Fruit fly (Drosophila melanogaster) whole organism, embryonic: Measurements from ENCODE around the gene sau.

ENCODE experiments used
- Adf1 ChIP-seq: fragments of 200-800 bp; sonication (Bioruptor generic); IDR thresholded peaks from 2 replicates; pipeline ENCODE4 v1.3.6; 2022; ENCODE audit warnings: missing biosample characterization, missing genetic modification characterization
- Asciz ChIP-seq: fragments of 200-800 bp; sonication (Bioruptor generic); optimal IDR thresholded peaks from 2 replicates; lab custom pipeline; 2017; ENCODE audit warnings: missing biosample characterization, mild to moderate bottlenecking, missing genetic modification characterization, missing genetic modification reagents
- BEAF-32 ChIP-seq: fragments of 200-800 bp; sonication (Bioruptor generic); optimal IDR thresholded peaks from 3 replicates; lab custom pipeline; 2017; ENCODE audit warnings: missing biosample characterization, missing genetic modification characterization, mild to moderate bottlenecking, moderate library complexity, missing genetic modification reagents
- CG10431 ChIP-seq: fragments of 200-800 bp; sonication (Bioruptor generic); optimal IDR thresholded peaks from 3 replicates; lab custom pipeline; 2018; ENCODE audit warnings: missing biosample characterization, mild to moderate bottlenecking, missing genetic modification characterization
- CG10462 ChIP-seq: fragments of 200-800 bp; sonication (Bioruptor generic); optimal IDR thresholded peaks from 2 replicates; lab custom pipeline; 2016; ENCODE audit warnings: missing biosample characterization, missing genetic modification characterization
- CG10543 ChIP-seq: fragments of 200-800 bp; sonication (Bioruptor generic); optimal IDR thresholded peaks from 3 replicates; lab custom pipeline; 2017; ENCODE audit warnings: missing biosample characterization, mild to moderate bottlenecking, missing genetic modification characterization, moderate library complexity
- CG10565 ChIP-seq: fragments of 200-800 bp; sonication (Bioruptor generic); optimal IDR thresholded peaks from 3 replicates; lab custom pipeline; 2016; ENCODE audit warnings: missing biosample characterization, mild to moderate bottlenecking, missing genetic modification characterization
- CG10959 ChIP-seq: fragments of 200-800 bp; sonication (Bioruptor generic); IDR thresholded peaks from 2 replicates; pipeline ENCODE4 v1.3.6; 2022; ENCODE audit warnings: missing biosample characterization, missing genetic modification characterization
- CG11398 ChIP-seq: fragments of 200-800 bp; sonication (Bioruptor generic); optimal IDR thresholded peaks from 2 replicates; lab custom pipeline; 2016; ENCODE audit warnings: missing biosample characterization, missing genetic modification characterization
- CG12299 ChIP-seq: fragments of 200-800 bp; sonication (Bioruptor generic); optimal IDR thresholded peaks from 2 replicates; lab custom pipeline; 2018; ENCODE audit warnings: missing biosample characterization, mild to moderate bottlenecking, missing genetic modification characterization
- CG12659 ChIP-seq: fragments of 200-800 bp; sonication (Bioruptor generic); optimal IDR thresholded peaks from 3 replicates; lab custom pipeline; 2017; ENCODE audit warnings: mild to moderate bottlenecking, missing biosample characterization, missing genetic modification reagents, missing genetic modification characterization
- CG12942 ChIP-seq: fragments of 200-800 bp; sonication (Bioruptor generic); optimal IDR thresholded peaks from 3 replicates; lab custom pipeline; 2016; ENCODE audit warnings: missing biosample characterization, missing genetic modification characterization
- CG13287 ChIP-seq: fragments of 200-800 bp; sonication (Bioruptor generic); IDR thresholded peaks from 2 replicates; pipeline ENCODE4 v1.3.6; 2022; ENCODE audit warnings: missing biosample characterization, missing genetic modification characterization; ENCODE audit not compliant: partially characterized antibody
- CG1529 ChIP-seq: fragments of 200-800 bp; sonication (Bioruptor generic); optimal IDR thresholded peaks from 3 replicates; lab custom pipeline; 2018; ENCODE audit warnings: missing biosample characterization, missing genetic modification characterization
- CG16815 ChIP-seq: fragments of 200-800 bp; sonication (Bioruptor generic); optimal IDR thresholded peaks from 3 replicates; lab custom pipeline; 2017; ENCODE audit warnings: missing biosample characterization, mild to moderate bottlenecking, missing genetic modification characterization
- CG2712 ChIP-seq: fragments of 200-800 bp; optimal IDR thresholded peaks from 3 replicates; lab custom pipeline; 2019; ENCODE audit warnings: missing biosample characterization, mild to moderate bottlenecking, missing genetic modification characterization, moderate library complexity
- CG30403 ChIP-seq: fragments of 200-800 bp; sonication (Bioruptor generic); optimal IDR thresholded peaks from 3 replicates; lab custom pipeline; 2016; ENCODE audit warnings: missing biosample characterization, missing genetic modification characterization
- CG32532 ChIP-seq: fragments of 200-800 bp; sonication (Bioruptor generic); IDR thresholded peaks from 2 replicates; pipeline ENCODE4 v1.3.6; 2022; ENCODE audit warnings: missing biosample characterization, missing genetic modification characterization
- CG7372 ChIP-seq: fragments of 200-800 bp; sonication (Bioruptor generic); IDR thresholded peaks from 2 replicates; pipeline ENCODE4 v1.3.6; 2022; ENCODE audit warnings: missing biosample characterization, missing genetic modification characterization
- CG8290 ChIP-seq, 3 experiments: fragments of 200-800 bp; sonication (Bioruptor generic); optimal IDR thresholded peaks; 2 replicates each; lab custom pipeline; 2016 to 2019; ENCODE audit warnings: missing biosample characterization in 3 of 3, missing genetic modification characterization in 3 of 3, mild to moderate bottlenecking in 2 of 3, moderate library complexity in 1 of 3
- CG9609 ChIP-seq: fragments of 200-800 bp; sonication (Bioruptor generic); optimal IDR thresholded peaks from 3 replicates; lab custom pipeline; 2016; ENCODE audit warnings: missing biosample characterization, missing genetic modification characterization
- CkIIα-i1 ChIP-seq: fragments of 200-800 bp; sonication (Bioruptor generic); IDR thresholded peaks from 2 replicates; pipeline ENCODE4 v1.3.6; 2022; ENCODE audit warnings: missing biosample characterization, missing genetic modification characterization
- D19A ChIP-seq: fragments of 200-800 bp; optimal IDR thresholded peaks from 3 replicates; lab custom pipeline; 2019; ENCODE audit warnings: missing biosample characterization, mild to moderate bottlenecking, missing genetic modification characterization, moderate library complexity
- Dbx ChIP-seq: fragments of 200-800 bp; sonication (Bioruptor generic); IDR thresholded peaks from 3 replicates; pipeline ENCODE4 v1.3.6; 2022; ENCODE audit warnings: missing biosample characterization, missing genetic modification characterization
- Deaf1 ChIP-seq: fragments of 200-800 bp; optimal IDR thresholded peaks from 3 replicates; lab custom pipeline; 2019; ENCODE audit warnings: missing biosample characterization, mild to moderate bottlenecking, missing genetic modification characterization, moderate library complexity
- Dp ChIP-seq: fragments of 200-800 bp; sonication (Bioruptor generic); optimal IDR thresholded peaks from 2 replicates; lab custom pipeline; 2018; ENCODE audit warnings: missing biosample characterization, mild to moderate bottlenecking, missing genetic modification characterization, moderate library complexity
- E2f2 ChIP-seq: fragments of 200-800 bp; sonication (Bioruptor generic); IDR thresholded peaks from 2 replicates; pipeline ENCODE4 v1.3.6; 2022; ENCODE audit warnings: missing biosample characterization, missing genetic modification characterization
- Jarid2 ChIP-seq: fragments of 200-800 bp; sonication (Bioruptor generic); optimal IDR thresholded peaks from 3 replicates; lab custom pipeline; 2017; ENCODE audit warnings: mild to moderate bottlenecking, missing biosample characterization, missing genetic modification reagents, missing genetic modification characterization
- NfI ChIP-seq: fragments of 200-800 bp; sonication (Bioruptor generic); optimal IDR thresholded peaks from 3 replicates; lab custom pipeline; 2018; ENCODE audit warnings: missing biosample characterization, mild to moderate bottlenecking, missing genetic modification characterization, moderate library complexity
- Optix ChIP-seq: fragments of 200-800 bp; sonication (Bioruptor generic); IDR thresholded peaks from 3 replicates; pipeline ENCODE4 v1.3.6; 2022; ENCODE audit warnings: missing biosample characterization, missing genetic modification characterization
- Poxn ChIP-seq: fragments of 200-800 bp; sonication (Bioruptor generic); IDR thresholded peaks from 2 replicates; pipeline ENCODE4 v1.3.6; 2022; ENCODE audit warnings: missing biosample characterization, missing genetic modification characterization
- Ssrp ChIP-seq: fragments of 200-800 bp; sonication (Bioruptor generic); optimal IDR thresholded peaks from 2 replicates; lab custom pipeline; 2018; ENCODE audit warnings: missing biosample characterization, mild to moderate bottlenecking, missing genetic modification characterization, moderate library complexity
- Stat92E ChIP-seq, 3 experiments: fragments of >200 bp in 2 of 3; fragments of 200-800 bp in 1 of 3; sonication (Bioruptor generic) in 1 of 3; optimal IDR thresholded peaks; 2 replicates each; lab custom pipeline; 2017 to 2019; ENCODE audit warnings: missing biosample characterization in 3 of 3, missing genetic modification characterization in 3 of 3, mild to moderate bottlenecking in 1 of 3, moderate library complexity in 1 of 3
- aop ChIP-seq: fragments of 200-800 bp; sonication (Bioruptor generic); IDR thresholded peaks from 2 replicates; pipeline ENCODE4 v1.3.6; 2022; ENCODE audit warnings: missing biosample characterization, missing genetic modification characterization
- ato ChIP-seq: fragments of 200-800 bp; sonication (Bioruptor generic); IDR thresholded peaks from 2 replicates; pipeline ENCODE4 v1.3.6; 2022; ENCODE audit warnings: missing biosample characterization, missing genetic modification characterization; ENCODE audit not compliant: partially characterized antibody
- dimm ChIP-seq: fragments of 200-800 bp; sonication (Bioruptor generic); IDR thresholded peaks from 2 replicates; pipeline ENCODE4 v1.3.6; 2022; ENCODE audit warnings: missing biosample characterization, missing genetic modification characterization
- en ChIP-seq: fragments of 200-800 bp; sonication (Bioruptor generic); optimal IDR thresholded peaks from 2 replicates; lab custom pipeline; 2016; ENCODE audit warnings: missing biosample characterization, missing genetic modification characterization
- fd96Cb ChIP-seq: fragments of 200-800 bp; sonication (Bioruptor generic); optimal IDR thresholded peaks from 2 replicates; lab custom pipeline; 2018; ENCODE audit warnings: missing biosample characterization, mild to moderate bottlenecking, missing genetic modification characterization, moderate library complexity
- grau ChIP-seq: fragments of 200-800 bp; optimal IDR thresholded peaks from 3 replicates; lab custom pipeline; 2019; ENCODE audit warnings: missing biosample characterization, mild to moderate bottlenecking, missing genetic modification characterization, moderate library complexity
- lola ChIP-seq, 3 experiments: fragments of >200 bp in 2 of 3; fragments of 200-800 bp in 1 of 3; sonication (Bioruptor generic) in 1 of 3; optimal IDR thresholded peaks; 2 replicates each; lab custom pipeline; 2017 to 2019; ENCODE audit warnings: missing biosample characterization in 3 of 3, missing genetic modification characterization in 3 of 3, mild to moderate bottlenecking in 1 of 3, moderate library complexity in 1 of 3
- mam ChIP-seq: fragments of 200-800 bp; sonication (Bioruptor generic); optimal IDR thresholded peaks from 3 replicates; lab custom pipeline; 2016; ENCODE audit warnings: missing biosample characterization, missing genetic modification characterization
- mirr ChIP-seq: fragments of 200-800 bp; sonication (Bioruptor generic); optimal IDR thresholded peaks from 3 replicates; lab custom pipeline; 2018; ENCODE audit warnings: missing biosample characterization, mild to moderate bottlenecking, missing genetic modification characterization
- onecut ChIP-seq: fragments of 200-800 bp; sonication (Bioruptor generic); IDR thresholded peaks from 2 replicates; pipeline ENCODE4 v1.3.6; 2022; ENCODE audit warnings: missing biosample characterization, missing genetic modification characterization
- pho ChIP-seq: fragments of 200-800 bp; sonication (Bioruptor generic); optimal IDR thresholded peaks from 2 replicates; lab custom pipeline; 2016; ENCODE audit warnings: missing biosample characterization, missing genetic modification characterization
- sim ChIP-seq: fragments of 200-800 bp; sonication (Bioruptor generic); IDR thresholded peaks from 2 replicates; pipeline ENCODE4 v1.3.6; 2022; ENCODE audit warnings: missing biosample characterization, missing genetic modification characterization
- sna ChIP-seq: fragments of 200-800 bp; sonication (Bioruptor generic); IDR thresholded peaks from 2 replicates; pipeline ENCODE4 v1.3.6; 2022; ENCODE audit warnings: missing biosample characterization, missing genetic modification characterization; ENCODE audit not compliant: partially characterized antibody
- trh ChIP-seq: fragments of 200-800 bp; sonication (Bioruptor generic); optimal IDR thresholded peaks from 2 replicates; lab custom pipeline; 2016; ENCODE audit warnings: missing biosample characterization, missing genetic modification characterization

The sau gene

DNA sequence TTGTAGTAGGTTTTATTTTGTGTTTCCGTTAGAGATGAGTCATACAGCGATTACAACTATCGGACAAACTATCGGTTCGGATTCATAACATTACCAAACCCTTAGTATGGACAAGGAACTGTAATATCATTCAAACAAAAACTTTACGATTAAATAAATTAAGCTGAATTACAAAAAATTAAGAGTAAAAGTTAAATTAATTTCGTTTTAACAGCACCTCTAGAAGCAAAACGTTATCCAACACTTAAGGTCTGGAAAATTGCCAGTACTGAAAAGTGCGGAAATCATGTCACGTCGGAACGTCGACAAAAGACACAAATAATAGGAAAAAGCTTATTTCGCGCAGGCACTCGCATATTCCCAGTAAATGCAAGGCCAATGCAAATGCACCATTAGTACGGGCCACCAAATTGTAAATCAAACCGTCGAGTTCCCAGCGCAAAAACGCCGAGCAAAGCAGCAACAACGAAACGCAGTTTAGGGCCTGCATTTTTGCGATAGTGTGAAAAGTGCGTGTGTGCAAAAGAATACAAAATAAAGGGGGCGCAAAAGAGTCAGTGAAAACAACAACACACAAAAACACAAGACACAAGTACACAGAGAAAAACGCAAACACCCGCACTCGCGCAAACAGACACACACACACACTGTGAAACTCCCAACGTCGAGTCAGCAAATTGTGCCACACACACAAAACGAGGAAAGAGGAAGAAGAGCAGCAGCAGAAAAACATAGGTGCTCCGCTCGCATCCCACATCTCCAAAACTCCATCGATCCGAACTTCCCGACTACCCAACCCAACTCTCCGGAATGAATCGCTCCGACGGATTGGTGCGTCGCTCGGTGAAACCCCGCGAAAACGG lies at the start of gene sau, which contains the start of gene CG15387 (continued):
- TF ChIP-seq CG10462 (GFP tag; lab: Kevin White, UChicago) (peak; percentile 73), NfI (GFP tag; lab: Kevin White, UChicago) (peak; percentile 90), CG12659 (peak; percentile 90), fd96Cb (peak; percentile 76), CG1529 (GFP tag; lab: Kevin White, UChicago) (peak; percentile 65), Ssrp (tag; lab: Kevin White, UChicago) (peak; percentile 81), aop (peak; percentile 61; the same call in 1 of the 2 replicates), mam (GFP tag; lab: Kevin White, UChicago) (peak; percentile 95), CkIIα-i1 (GFP tag; lab: Robert Waterston, UW) (no peak), CG10431 (GFP tag; lab: Kevin White, UChicago) (peak; percentile 67), Optix (GFP tag; lab: Robert Waterston, UW) (peak; percentile 40; the same call in 1 of the 3 replicates), grau (tag; lab: Kevin White, UChicago) (peak; percentile 86), Stat92E (GFP tag; optimal IDR thresholded peaks at IDR 0.05; lab: Kevin White, UChicago) (no peak), Asciz (peak; percentile 76), mirr (GFP tag; lab: Kevin White, UChicago) (peak; percentile 81), BEAF-32 (GFP tag; lab: Kevin White, UChicago) (peak; percentile 95), lola (GFP tag; optimal IDR thresholded peaks at IDR 0.05; lab: Kevin White, UChicago) (peak in 1 of 3 experiments; percentile 82), en (peak; percentile 77), CG13287 (GFP tag; lab: Robert Waterston, UW) (peak; percentile 95), pho (GFP tag; lab: Kevin White, UChicago) (peak; percentile 88), Dbx (GFP tag; lab: Robert Waterston, UW) (peak; percentile 84), Dp (GFP tag; lab: Kevin White, UChicago) (peak; percentile 16), D19A (tag; lab: Kevin White, UChicago) (peak; percentile 66), dimm (GFP tag; lab: Robert Waterston, UW) (no peak), CG2712 (tag; lab: Kevin White, UChicago) (peak; percentile 89), sim (no peak), CG30403 (GFP tag; lab: Kevin White, UChicago) (peak; percentile 94), CG12299 (tag; lab: Kevin White, UChicago) (peak; percentile 86), CG9609 (GFP tag; lab: Kevin White, UChicago) (peak; percentile 91), Deaf1 (tag; lab: Kevin White, UChicago) (peak; percentile 59), onecut (peak; percentile 44), trh (GFP tag; lab: Kevin White, UChicago) (peak; percentile 41), Adf1 (GFP tag; lab: Robert Waterston, UW) (peak; percentile 52), Jarid2 (GFP tag; lab: Kevin White, UChicago) (peak; percentile 59), CG12942 (GFP tag; lab: Kevin White, UChicago) (peak; percentile 81), CG8290 (GFP tag; optimal IDR thresholded peaks at IDR 0.05; lab: Kevin White, UChicago) (peak; percentile 92), CG8290 (tag; optimal IDR thresholded peaks at IDR 0.05; lab: Kevin White, UChicago) (peak; percentile 70 to 88), CG11398 (GFP tag; lab: Kevin White, UChicago) (peak; percentile 51), sna (GFP tag; lab: Robert Waterston, UW) (peak; percentile 94), CG10959 (peak; percentile 65), E2f2 (GFP tag; lab: Robert Waterston, UW) (peak; percentile 65), CG16815 (GFP tag; lab: Kevin White, UChicago) (peak; percentile 70), ato (peak; percentile 72), CG7372 (GFP tag; lab: Robert Waterston, UW) (peak; percentile 83), CG10543 (GFP tag; lab: Kevin White, UChicago) (peak; percentile 94), CG10565 (GFP tag; lab: Kevin White, UChicago) (no peak), Poxn (GFP tag; lab: Robert Waterston, UW) (peak; percentile 41; the same call in 1 of the 2 replicates), CG32532 (peak; percentile 87)
